Worm (Caenorhabditis elegans) whole organism, L2 larva: ENCODE measurements around the gene T04C9.3.

Experiments used
- ama-1 ChIP-seq: fragments of 150-350 bp; optimal IDR thresholded peaks from 2 replicates; lab custom pipeline; 2018; ENCODE audit warnings: inconsistent platforms
- elt-1 ChIP-seq: fragments of 150-350 bp; optimal IDR thresholded peaks from 2 replicates; lab custom pipeline; 2014; ENCODE audit warnings: missing biosample characterization, missing genetic modification characterization
- nhr-10 ChIP-seq: sonication (generic microtip); optimal IDR thresholded peaks from 2 replicates; lab custom pipeline; 2017; ENCODE audit warnings: missing biosample characterization, missing genetic modification characterization
- nhr-11 ChIP-seq: fragments of 150-350 bp; optimal IDR thresholded peaks from 2 replicates; lab custom pipeline; 2014; ENCODE audit warnings: missing biosample characterization, missing genetic modification characterization
- nhr-12 ChIP-seq: fragments of 150-350 bp; optimal IDR thresholded peaks from 2 replicates; lab custom pipeline; 2014; ENCODE audit warnings: missing biosample characterization, missing genetic modification characterization
- nhr-129 ChIP-seq: fragments of 150-350 bp; optimal IDR thresholded peaks from 2 replicates; lab custom pipeline; 2014; ENCODE audit warnings: missing biosample characterization, missing genetic modification characterization
- snpc-4 ChIP-seq: fragments of 150-350 bp; optimal IDR thresholded peaks from 2 replicates; lab custom pipeline; 2014; ENCODE audit warnings: missing biosample characterization, missing genetic modification characterization
- unc-55 ChIP-seq: fragments of 150-350 bp; sonication (generic microtip); optimal IDR thresholded peaks from 3 replicates; lab custom pipeline; 2014; ENCODE audit warnings: missing biosample characterization, missing genetic modification reagents, missing genetic modification characterization
- ztf-11 ChIP-seq: sonication (generic microtip); optimal IDR thresholded peaks from 2 replicates; lab custom pipeline; 2017; ENCODE audit warnings: missing biosample characterization, missing genetic modification characterization
- ztf-4 ChIP-seq: fragments of 150-350 bp; optimal IDR thresholded peaks from 2 replicates; lab custom pipeline; 2014; ENCODE audit warnings: missing biosample characterization, missing genetic modification characterization

ce11 chrIII:5948986-5949385, 36.5 kb upstream of the T04C9.3 start:
- TF ChIP-seq nhr-11 (tag; lab: Kevin White, UChicago) (no peak), elt-1 (tag; lab: Kevin White, UChicago) (no peak), ztf-4 (tag; lab: Kevin White, UChicago) (no peak), ztf-11 (tag; lab: Kevin White, UChicago) (no peak), nhr-12 (tag; lab: Kevin White, UChicago) (no peak), unc-55 (GFP tag; lab: Kevin White, UChicago) (no peak), nhr-129 (tag; lab: Kevin White, UChicago) (no peak), snpc-4 (tag; lab: Kevin White, UChicago) (no peak), ama-1 (no peak), nhr-10 (tag; lab: Kevin White, UChicago) (no peak)
